Worm (Caenorhabditis elegans) whole organism, L1 larva: ENCODE results near the gene Y53F4B.25.

ENCODE experiments used
- C16A3.4 ChIP-seq: fragments of 150-350 bp; optimal IDR thresholded peaks from 2 replicates; lab custom pipeline; 2014; ENCODE audit warnings: missing biosample characterization, missing genetic modification characterization
- alr-1 ChIP-seq: fragments of 200-800 bp; sonication (Bioruptor generic); optimal IDR thresholded peaks from 2 replicates; lab custom pipeline; 2018; ENCODE audit warnings: borderline replicate concordance, mild to moderate bottlenecking, missing genetic modification characterization, missing compliant biosample characterization
- aly-2 ChIP-seq: fragments of 150-350 bp; optimal IDR thresholded peaks from 2 replicates; lab custom pipeline; 2014; ENCODE audit warnings: missing biosample characterization, missing genetic modification characterization
- ceh-8 ChIP-seq: fragments of 200-800 bp; sonication (Bioruptor generic); optimal IDR thresholded peaks from 2 replicates; lab custom pipeline; 2018; ENCODE audit warnings: mild to moderate bottlenecking, missing genetic modification characterization, moderate library complexity, missing compliant biosample characterization
- ceh-82 ChIP-seq, 3 experiments: fragments of 150-350 bp in 1 of 3; sonication (generic microtip) in 2 of 3; optimal IDR thresholded peaks; 2 replicates each; lab custom pipeline; 2014 to 2017; ENCODE audit warnings: missing biosample characterization in 3 of 3, missing genetic modification characterization in 3 of 3
- ces-1 ChIP-seq: fragments of 150-350 bp; optimal IDR thresholded peaks from 2 replicates; lab custom pipeline; 2014; ENCODE audit warnings: missing biosample characterization, missing genetic modification reagents, missing genetic modification characterization
- dsc-1 ChIP-seq: sonication (generic microtip); optimal IDR thresholded peaks from 2 replicates; lab custom pipeline; 2016; ENCODE audit warnings: mild to moderate bottlenecking, missing genetic modification characterization, missing compliant biosample characterization
- efl-3 ChIP-seq: fragments of 200-800 bp; sonication (Bioruptor generic); optimal IDR thresholded peaks from 2 replicates; lab custom pipeline; 2018; ENCODE audit warnings: mild to moderate bottlenecking, missing genetic modification characterization, missing compliant biosample characterization
- elt-2 ChIP-seq: sonication (generic microtip); optimal IDR thresholded peaks from 2 replicates; lab custom pipeline; 2016; ENCODE audit warnings: missing genetic modification characterization, mild to moderate bottlenecking, inconsistent platforms, missing compliant biosample characterization, missing genetic modification reagents
- fkh-4 ChIP-seq: sonication (generic microtip); optimal IDR thresholded peaks from 2 replicates; lab custom pipeline; 2016; ENCODE audit warnings: missing compliant biosample characterization, missing genetic modification characterization, borderline replicate concordance
- fkh-8 ChIP-seq: sonication (generic microtip); optimal IDR thresholded peaks from 2 replicates; lab custom pipeline; 2016; ENCODE audit warnings: mild to moderate bottlenecking, missing genetic modification characterization, missing compliant biosample characterization
- grh-1 ChIP-seq: fragments of 200-800 bp; sonication (Bioruptor generic); IDR thresholded peaks from 2 replicates; pipeline ENCODE4 v1.3.6; 2022; ENCODE audit warnings: missing genetic modification reagents, missing genetic modification characterization, missing compliant biosample characterization
- hlh-17 ChIP-seq: fragments of 200-800 bp; sonication (Bioruptor generic); optimal IDR thresholded peaks from 2 replicates; lab custom pipeline; 2018; ENCODE audit warnings: missing genetic modification characterization, mild to moderate bottlenecking, missing compliant biosample characterization, moderate library complexity, borderline replicate concordance
- hpl-2 ChIP-seq: fragments of 150-350 bp; optimal IDR thresholded peaks from 2 replicates; lab custom pipeline; 2014; ENCODE audit warnings: missing biosample characterization, missing genetic modification reagents, missing genetic modification characterization
- isw-1 ChIP-seq: fragments of 200-800 bp; sonication (Bioruptor generic); IDR thresholded peaks from 2 replicates; pipeline ENCODE4 v1.3.6; 2022; ENCODE audit warnings: missing genetic modification characterization, missing compliant biosample characterization
- lin-13 ChIP-seq: fragments of 150-350 bp; optimal IDR thresholded peaks from 2 replicates; lab custom pipeline; 2014; ENCODE audit warnings: missing biosample characterization, missing genetic modification reagents, missing genetic modification characterization
- lin-15B ChIP-seq: fragments of 150-350 bp; sonication (generic microtip); optimal IDR thresholded peaks from 3 replicates; lab custom pipeline; 2014; ENCODE audit warnings: missing biosample characterization, missing genetic modification characterization
- lin-35 ChIP-seq, 2 experiments: fragments of 150-350 bp; optimal IDR thresholded peaks; 2 replicates each; lab custom pipeline; 2014; ENCODE audit warnings: missing biosample characterization in 2 of 2, missing genetic modification characterization in 2 of 2, missing genetic modification reagents in 2 of 2
- lin-39 ChIP-seq: fragments of 150-350 bp; optimal IDR thresholded peaks from 2 replicates; lab custom pipeline; 2014; ENCODE audit warnings: missing biosample characterization, missing genetic modification reagents, missing genetic modification characterization
- lir-3 ChIP-seq: sonication (generic microtip); optimal IDR thresholded peaks from 2 replicates; lab custom pipeline; 2016; ENCODE audit warnings: mild to moderate bottlenecking, missing genetic modification characterization, moderate library complexity, missing compliant biosample characterization; ENCODE audit not compliant: poor library complexity
- mdl-1 ChIP-seq, 2 experiments: fragments of 150-350 bp; optimal IDR thresholded peaks; 2 replicates each; lab custom pipeline; 2014 to 2017; ENCODE audit warnings: missing biosample characterization in 2 of 2, missing genetic modification characterization in 2 of 2, inconsistent platforms in 1 of 2
- mef-2 ChIP-seq: fragments of 150-350 bp; optimal IDR thresholded peaks from 2 replicates; lab custom pipeline; 2014; ENCODE audit warnings: missing biosample characterization, missing genetic modification characterization
- mep-1 ChIP-seq: fragments of 150-350 bp; optimal IDR thresholded peaks from 2 replicates; lab custom pipeline; 2014; ENCODE audit warnings: missing biosample characterization, missing genetic modification characterization
- nhr-11 ChIP-seq: fragments of 150-350 bp; optimal IDR thresholded peaks from 2 replicates; lab custom pipeline; 2014; ENCODE audit warnings: missing biosample characterization, missing genetic modification characterization
- nhr-19 ChIP-seq: fragments of 200-800 bp; sonication (Bioruptor generic); conservative IDR thresholded peaks from 2 replicates; pipeline ENCODE4 v1.3.6; 2022; ENCODE audit warnings: missing genetic modification characterization, missing compliant biosample characterization
- nhr-20 ChIP-seq: sonication (generic microtip); optimal IDR thresholded peaks from 2 replicates; lab custom pipeline; 2016; ENCODE audit warnings: mild to moderate bottlenecking, missing genetic modification characterization, missing compliant biosample characterization
- nhr-47 ChIP-seq: sonication (generic microtip); optimal IDR thresholded peaks from 2 replicates; lab custom pipeline; 2016; ENCODE audit warnings: mild to moderate bottlenecking, missing genetic modification characterization, moderate library complexity, missing compliant biosample characterization
- nhr-77 ChIP-seq: fragments of 150-350 bp; optimal IDR thresholded peaks from 2 replicates; lab custom pipeline; 2014; ENCODE audit warnings: missing biosample characterization, missing genetic modification characterization
- nhr-85 ChIP-seq: sonication (generic microtip); peaks from one replicate; lab custom pipeline; 2016; ENCODE audit warnings: missing genetic modification characterization, inconsistent platforms, missing compliant biosample characterization
- pag-3 ChIP-seq: sonication (generic microtip); optimal IDR thresholded peaks from 2 replicates; lab custom pipeline; 2017; ENCODE audit warnings: missing genetic modification characterization, mild to moderate bottlenecking, missing compliant biosample characterization, antibody characterized with exemption, borderline replicate concordance; ENCODE audit not compliant: insufficient read depth
- pax-3 ChIP-seq: fragments of 200-800 bp; sonication (Bioruptor generic); optimal IDR thresholded peaks from 2 replicates; lab custom pipeline; 2018; ENCODE audit warnings: mild to moderate bottlenecking, missing genetic modification characterization, moderate library complexity, missing compliant biosample characterization
- pqm-1 ChIP-seq: sonication (generic microtip); optimal IDR thresholded peaks from 3 replicates; lab custom pipeline; 2017; ENCODE audit warnings: missing biosample characterization, missing genetic modification characterization
- rnt-1 ChIP-seq: sonication (generic microtip); optimal IDR thresholded peaks from 2 replicates; lab custom pipeline; 2016; ENCODE audit warnings: mild to moderate bottlenecking, missing genetic modification characterization, moderate library complexity, missing compliant biosample characterization
- skn-1 ChIP-seq: fragments of 150-350 bp; optimal IDR thresholded peaks from 2 replicates; lab custom pipeline; 2014; ENCODE audit warnings: missing biosample characterization, missing genetic modification characterization
- snpc-4 ChIP-seq: fragments of 150-350 bp; optimal IDR thresholded peaks from 2 replicates; lab custom pipeline; 2014; ENCODE audit warnings: missing biosample characterization, missing genetic modification characterization
- snu-23 ChIP-seq: sonication (generic microtip); optimal IDR thresholded peaks from 2 replicates; lab custom pipeline; 2016; ENCODE audit warnings: missing genetic modification characterization, missing compliant biosample characterization
- sptf-1 ChIP-seq: fragments of 150-350 bp; optimal IDR thresholded peaks from 2 replicates; lab custom pipeline; 2014; ENCODE audit warnings: missing biosample characterization, missing genetic modification characterization
- sup-37 ChIP-seq: fragments of 200-800 bp; sonication (Bioruptor generic); optimal IDR thresholded peaks from 2 replicates; lab custom pipeline; 2018; ENCODE audit warnings: mild to moderate bottlenecking, missing genetic modification characterization, missing compliant biosample characterization
- swsn-7 ChIP-seq: sonication (generic microtip); optimal IDR thresholded peaks from 2 replicates; lab custom pipeline; 2016; ENCODE audit warnings: missing genetic modification characterization, missing compliant biosample characterization
- tbx-2 ChIP-seq: sonication (generic microtip); optimal IDR thresholded peaks from 2 replicates; lab custom pipeline; 2016; ENCODE audit warnings: missing genetic modification characterization, missing compliant biosample characterization
- tlp-1 ChIP-seq: fragments of 150-350 bp; optimal IDR thresholded peaks from 2 replicates; lab custom pipeline; 2014; ENCODE audit warnings: missing biosample characterization, missing genetic modification characterization
- unc-130 ChIP-seq: fragments of 150-350 bp; optimal IDR thresholded peaks from 2 replicates; lab custom pipeline; 2017; ENCODE audit warnings: missing biosample characterization, missing genetic modification characterization, inconsistent platforms
- unc-86 ChIP-seq: sonication (generic microtip); optimal IDR thresholded peaks from 2 replicates; lab custom pipeline; 2016; ENCODE audit warnings: missing genetic modification characterization, missing compliant biosample characterization
- unc-98 ChIP-seq: fragments of 200-800 bp; sonication (Bioruptor generic); IDR thresholded peaks from 2 replicates; pipeline ENCODE4 v1.3.6; 2022; ENCODE audit warnings: missing genetic modification characterization, missing compliant biosample characterization
- vab-15 ChIP-seq: sonication (generic microtip); optimal IDR thresholded peaks from 2 replicates; lab custom pipeline; 2017; ENCODE audit warnings: missing genotype, mild to moderate bottlenecking, missing genetic modification characterization, missing compliant biosample characterization
- xbp-1 ChIP-seq: sonication (generic microtip); optimal IDR thresholded peaks from 2 replicates; lab custom pipeline; 2016; ENCODE audit warnings: missing genetic modification characterization, missing compliant biosample characterization
- zag-1 ChIP-seq: fragments of 150-350 bp; optimal IDR thresholded peaks from 2 replicates; lab custom pipeline; 2014; ENCODE audit warnings: missing biosample characterization, missing genetic modification characterization
- ztf-11 ChIP-seq, 2 experiments: sonication (generic microtip); optimal IDR thresholded peaks; 2 replicates each; lab custom pipeline; 2016 to 2017; ENCODE audit warnings: missing genetic modification characterization in 2 of 2, missing biosample characterization in 1 of 2, missing compliant biosample characterization in 1 of 2

The Y53F4B.25 gene

ce11 chrII:15135886-15136285 lies at the start of gene Y53F4B.25:
TSS of gene Y53F4B.25 (plus strand) at chrII:15136186.
- no peak for TF ChIP-seq hpl-2
- TF ChIP-seq nhr-77 (tag; lab: Kevin White, UChicago), result no peak
- no peak for TF ChIP-seq pag-3 (tag; lab: Kevin White, UChicago)
- TF ChIP-seq unc-98 (GFP tag; lab: Robert Waterston, UW), result no peak
- TF ChIP-seq tbx-2 (tag; lab: Kevin White, UChicago), result no peak
- TF ChIP-seq fkh-8 (tag; lab: Kevin White, UChicago), result no peak
- TF ChIP-seq unc-130 (tag; lab: Kevin White, UChicago), result no peak
- no peak for TF ChIP-seq lin-35 (GFP tag; optimal IDR thresholded peaks at IDR 0.05; lab: Kevin White, UChicago)
- TF ChIP-seq fkh-4 (tag; lab: Kevin White, UChicago), result no peak
- no peak for TF ChIP-seq sup-37
- no peak for TF ChIP-seq aly-2 (tag; lab: Kevin White, UChicago)
- no peak for TF ChIP-seq zag-1
- no peak for TF ChIP-seq grh-1

ce11 chrII:15089086-15089895 lies 46.7 kb upstream of the Y53F4B.25 start:
- TF ChIP-seq pqm-1 (no peak), unc-86 (tag; lab: Kevin White, UChicago) (peak; percentile 68), nhr-77 (tag; lab: Kevin White, UChicago) (peak; percentile 24), vab-15 (tag; lab: Kevin White, UChicago) (peak; percentile 91), nhr-85 (tag; lab: Kevin White, UChicago) (peak; percentile 96), tlp-1 (tag; lab: Kevin White, UChicago) (no peak), mep-1 (peak; percentile 53), snpc-4 (tag; lab: Kevin White, UChicago) (peak; percentile 66), sptf-1 (tag; lab: Kevin White, UChicago) (no peak), ces-1 (GFP tag; lab: Kevin White, UChicago) (no peak), ceh-82 (tag; optimal IDR thresholded peaks at IDR 0.05; lab: Kevin White, UChicago) (peak; percentile 31 to 35 (median 32)), sup-37 (peak; percentile 5), ceh-8 (GFP tag; lab: Kevin White, UChicago) (no peak), lin-39 (tag; lab: Kevin White, UChicago) (peak; percentile 46), pax-3 (tag; lab: Kevin White, UChicago) (peak; percentile 92), lin-15B (tag; lab: Kevin White, UChicago) (peak; percentile 13), skn-1 (tag; lab: Kevin White, UChicago) (peak; percentile 12), ztf-11 (tag; optimal IDR thresholded peaks at IDR 0.05; lab: Kevin White, UChicago) (peak in 1 of 2 experiments; percentile 94), nhr-47 (peak; percentile 92), pag-3 (tag; lab: Kevin White, UChicago) (no peak), xbp-1 (tag; lab: Kevin White, UChicago) (peak; percentile 83), lin-13 (GFP tag; lab: Kevin White, UChicago) (peak; percentile 19), elt-2 (peak; percentile 58), swsn-7 (tag; lab: Kevin White, UChicago) (peak; percentile 86), nhr-20 (peak; percentile 84), hlh-17 (GFP tag; lab: Kevin White, UChicago) (no peak), dsc-1 (peak; percentile 92), unc-130 (tag; lab: Kevin White, UChicago) (peak; percentile 54), snu-23 (GFP tag; lab: Kevin White, UChicago) (peak; percentile 85), fkh-4 (tag; lab: Kevin White, UChicago) (peak; percentile 96), mdl-1 (tag; optimal IDR thresholded peaks at IDR 0.05; lab: Kevin White, UChicago) (peak in 1 of 2 experiments; percentile 38), efl-3 (GFP tag; lab: Kevin White, UChicago) (peak; percentile 24), isw-1 (GFP tag; lab: Robert Waterston, UW) (peak; percentile 52), aly-2 (tag; lab: Kevin White, UChicago) (no peak), mef-2 (tag; lab: Kevin White, UChicago) (no peak), alr-1 (tag; lab: Kevin White, UChicago) (no peak), zag-1 (no peak), C16A3.4 (tag; lab: Kevin White, UChicago) (no peak), nhr-19 (peak; percentile 79), rnt-1 (peak; percentile 96), nhr-11 (tag; lab: Kevin White, UChicago) (no peak), lir-3 (peak; percentile 95)
